Worm (Caenorhabditis elegans): Measurements from ENCODE around the gene gst-18.

The gst-18 gene

DNA sequence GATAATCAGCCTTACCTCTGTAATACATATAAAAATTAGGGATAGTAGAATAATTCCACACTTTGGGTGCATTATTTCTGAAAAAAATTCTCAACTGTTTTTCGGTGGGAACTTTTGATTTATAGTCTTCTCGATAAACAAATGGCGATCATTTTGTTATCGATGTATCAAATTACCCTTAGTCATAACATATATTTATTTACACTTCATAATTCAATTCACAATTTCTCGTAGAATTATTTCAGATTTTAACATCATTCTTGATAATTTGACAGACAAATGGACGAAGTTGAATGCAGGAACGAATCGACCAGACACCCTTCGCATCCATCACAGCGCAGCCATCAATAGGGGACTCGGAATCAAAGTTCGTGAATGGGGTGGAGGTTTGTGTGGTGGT, 40.2 kb downstream of the gst-18 start, which contains the start of gene clec-145 (continued):
- TF ChIP-seq dmd-6 (GFP tag; IDR thresholded peaks at IDR 0.05) (no peak), aha-1 (tag) (no peak), arid-1 (GFP tag; conservative IDR thresholded peaks at IDR 0.05) (no peak)

DNA sequence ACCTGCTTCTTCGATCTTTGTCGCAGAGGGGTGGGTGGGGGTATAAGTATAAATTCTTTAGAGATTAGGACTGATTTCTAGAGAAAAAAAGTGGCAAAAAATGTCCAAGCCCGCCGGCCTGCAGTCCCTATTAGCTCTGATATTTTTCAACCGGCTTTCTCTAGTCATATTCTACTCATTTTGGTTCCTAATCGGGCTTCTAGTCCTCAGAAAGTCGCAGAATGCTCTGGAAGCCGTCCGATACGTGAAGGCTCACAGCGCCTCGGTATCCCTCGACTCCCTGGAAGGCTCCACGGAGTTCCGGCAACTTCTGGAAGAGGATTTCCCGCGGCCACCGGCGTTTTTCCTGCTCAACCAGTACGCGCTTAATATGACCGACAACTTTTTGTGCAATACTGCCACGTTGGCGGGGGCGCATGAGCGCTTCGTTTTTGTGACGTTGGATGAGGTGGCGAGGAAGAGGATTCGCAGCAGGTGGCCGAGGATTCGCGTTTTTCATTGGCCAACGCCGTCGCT, 45.0 kb downstream of the gst-18 start, which contains the start of gene Y48E1B.8:
TSS of gene Y48E1B.8 (plus strand) at position 51 of the 516 bp plus-strand sequence.
- TF ChIP-seq zfp-2 (tag; optimal IDR thresholded peaks at IDR 0.05) = no peak
- no peak for TF ChIP-seq dve-1 (tag; optimal IDR thresholded peaks at IDR 0.05; ENCODE audit: insufficient read depth)
- peak; percentile 59 for TF ChIP-seq set-16 (GFP tag; IDR thresholded peaks at IDR 0.05)
- no peak for TF ChIP-seq nhr-28 (tag; optimal IDR thresholded peaks at IDR 0.05)
- TF ChIP-seq skn-1 (tag; optimal IDR thresholded peaks at IDR 0.05) = no peak
- 0 out of 2 replicates have a peak, but pooled peaks have one; percentile 5 for TF ChIP-seq nhr-42 (GFP tag; IDR thresholded peaks at IDR 0.05)
- no peak for TF ChIP-seq egl-43 (GFP tag; IDR thresholded peaks at IDR 0.05)
- TF ChIP-seq unc-39 (tag; optimal IDR thresholded peaks at IDR 0.05) = no peak
- no peak for TF ChIP-seq ZK546.5 (tag; optimal IDR thresholded peaks at IDR 0.05)
